Worm (Caenorhabditis elegans): ENCODE data around the gene C50B6.1.

C50B6.1 gene

DNA sequence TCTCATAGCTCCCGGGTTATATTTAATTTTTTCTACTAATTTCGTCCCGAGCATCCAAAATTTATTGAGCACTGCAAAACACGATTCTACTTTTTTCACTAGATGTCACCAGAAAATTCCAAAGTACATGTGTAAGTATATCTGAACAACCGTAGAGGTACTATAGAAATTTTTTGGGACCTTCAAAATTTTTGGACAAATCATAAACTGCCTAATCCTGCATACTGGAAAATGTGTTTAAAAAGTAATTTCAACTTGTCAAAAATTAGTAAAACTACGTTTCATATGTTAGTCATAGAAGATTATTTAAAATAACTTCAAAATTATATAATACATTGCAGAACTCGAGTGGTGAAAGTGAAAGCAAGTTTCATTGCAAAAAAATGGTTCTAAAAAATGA lies 22.2 kb upstream of the C50B6.1 start:
- TF ChIP-seq W03F9.2 (tag; optimal IDR thresholded peaks at IDR 0.05), result no peak

DNA sequence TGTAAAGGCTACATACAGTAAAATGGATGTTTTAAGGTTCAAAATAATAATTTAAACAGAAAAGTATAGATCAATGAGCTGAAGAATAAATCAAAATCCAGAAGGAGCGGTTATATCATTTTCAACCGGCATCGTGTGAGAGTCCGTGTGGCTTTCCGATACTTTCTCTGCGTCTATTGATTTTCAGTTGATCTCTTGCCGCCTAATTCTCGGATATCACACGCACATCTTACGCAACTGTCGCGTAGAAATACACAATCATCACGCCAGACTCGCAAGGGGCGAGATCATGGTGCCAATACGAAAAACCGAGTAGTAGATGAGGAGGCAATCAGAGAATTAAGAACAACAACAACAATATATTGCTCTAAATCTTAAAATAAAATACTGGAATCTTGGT lies 19.8 kb upstream of the C50B6.1 start:
- TF ChIP-seq dao-5 (tag; optimal IDR thresholded peaks at IDR 0.05), result no peak
- TF ChIP-seq W03F9.2 (tag; optimal IDR thresholded peaks at IDR 0.05), result no peak

DNA sequence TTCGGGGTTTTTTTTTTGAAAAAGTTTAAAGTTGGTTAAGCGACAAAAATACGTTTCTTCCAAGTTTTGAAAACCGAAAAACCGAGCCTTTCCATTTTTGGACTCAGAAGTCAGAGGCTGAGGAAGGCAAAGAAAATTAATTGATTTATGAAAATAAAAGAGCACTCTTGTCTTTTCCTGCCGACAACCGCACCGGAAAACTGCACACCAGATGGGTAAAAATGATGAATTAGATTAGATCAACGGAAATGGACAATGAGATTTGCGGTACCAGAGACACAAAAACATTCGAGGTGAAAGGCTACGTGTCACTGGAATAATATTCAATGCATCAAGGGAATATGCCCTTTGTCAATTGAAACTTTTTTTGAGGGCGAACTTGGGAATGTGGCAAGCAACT lies 14.2 kb upstream of the C50B6.1 start:
- TF ChIP-seq him-1 (tag; optimal IDR thresholded peaks at IDR 0.05), result no peak

DNA sequence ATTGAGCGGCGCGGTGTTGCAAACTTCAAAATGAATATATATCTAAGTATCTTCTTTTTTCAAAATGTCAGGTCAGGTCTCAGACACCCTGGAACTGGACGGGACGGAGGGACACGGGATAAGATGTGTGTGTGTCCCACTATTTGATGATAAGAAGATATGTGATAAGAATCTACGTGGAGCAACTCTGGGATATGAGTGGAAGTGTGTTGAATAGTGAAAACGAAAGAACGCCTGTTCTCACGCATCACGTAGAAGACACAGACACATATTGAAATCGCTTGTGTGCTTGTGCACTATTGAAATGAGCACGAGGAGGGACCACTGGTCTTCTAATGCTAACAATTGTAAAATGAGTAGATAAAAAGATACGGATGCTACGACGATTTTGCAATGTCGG lies 12.9 kb upstream of the C50B6.1 start, which contains the start of gene uig-1:
Gene uig-1 (minus strand): TSS at position 120 of the 400 bp plus-strand sequence.
- TF ChIP-seq W03F9.2 (tag; optimal IDR thresholded peaks at IDR 0.05), result no peak

DNA sequence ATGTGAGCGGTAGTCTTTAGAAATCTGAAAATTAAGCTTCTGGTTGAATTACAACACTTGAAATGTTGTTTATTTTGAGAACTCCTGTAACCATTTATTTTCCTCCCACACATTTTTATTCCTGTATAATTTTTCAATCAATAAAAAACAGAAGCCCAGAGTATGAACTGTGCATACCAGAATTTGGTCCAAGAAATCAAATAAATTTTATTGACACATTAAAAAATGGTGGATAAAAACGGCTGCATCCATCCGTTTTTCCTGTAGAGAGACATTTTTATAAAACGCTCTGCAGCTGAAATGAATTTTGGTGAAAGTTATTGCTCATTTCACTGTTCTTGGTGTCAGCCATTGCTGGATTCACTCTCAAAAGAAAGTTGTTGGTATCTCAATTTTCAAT lies 11.5 kb upstream of the C50B6.1 start, which contains the start of gene C26E1.1:
Gene C26E1.1 (plus strand): TSS at position 301 of the 400 bp plus-strand sequence.
- TF ChIP-seq W03F9.2 (tag; optimal IDR thresholded peaks at IDR 0.05) (no peak), dao-5 (tag; optimal IDR thresholded peaks at IDR 0.05) (no peak), him-1 (tag; optimal IDR thresholded peaks at IDR 0.05) (no peak)

DNA sequence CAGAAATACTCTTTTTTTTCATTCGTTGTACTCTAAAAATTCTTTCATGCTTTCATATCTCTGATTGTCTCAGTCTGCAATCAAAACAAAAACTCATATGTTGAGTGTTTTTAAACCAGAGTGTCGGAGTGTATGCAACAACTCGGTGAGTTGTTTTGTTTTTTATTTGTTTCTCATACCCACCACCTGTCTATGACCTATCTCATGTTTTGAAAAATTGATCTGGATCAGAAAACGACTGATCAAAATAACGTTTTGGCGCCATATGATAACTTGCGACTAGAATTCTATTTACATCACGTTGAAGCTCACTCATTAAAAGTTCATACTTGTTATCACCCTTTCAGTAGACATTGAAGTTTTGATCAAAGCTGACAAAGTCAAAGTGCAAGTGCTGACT lies 10.0 kb upstream of the C50B6.1 start:
- no peak for TF ChIP-seq him-1 (tag; optimal IDR thresholded peaks at IDR 0.05)
- no peak for TF ChIP-seq W03F9.2 (tag; optimal IDR thresholded peaks at IDR 0.05)
- TF ChIP-seq dao-5 (tag; optimal IDR thresholded peaks at IDR 0.05), result no peak

DNA sequence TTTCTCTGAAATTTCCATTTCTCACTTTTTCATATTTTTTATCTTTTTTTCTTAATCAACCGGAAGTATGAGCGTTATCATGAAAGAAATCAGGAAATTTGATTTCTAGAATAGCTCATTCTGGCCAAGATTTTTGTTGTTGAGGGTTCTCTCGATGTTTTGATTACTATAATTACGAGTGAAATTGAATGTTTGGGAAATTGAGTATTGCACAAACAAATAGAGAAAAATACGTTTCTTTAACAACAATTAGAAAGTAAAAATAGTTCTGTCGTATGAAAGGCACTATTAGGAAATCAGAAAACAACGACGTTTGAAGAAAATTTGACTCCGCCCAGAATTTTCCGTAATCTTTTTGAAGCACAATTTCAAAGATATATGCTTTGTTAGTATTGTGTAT lies 9.3 kb upstream of the C50B6.1 start:
- no peak for TF ChIP-seq dao-5 (tag; optimal IDR thresholded peaks at IDR 0.05)
- no peak for TF ChIP-seq W03F9.2 (tag; optimal IDR thresholded peaks at IDR 0.05)
- no peak for TF ChIP-seq him-1 (tag; optimal IDR thresholded peaks at IDR 0.05)

DNA sequence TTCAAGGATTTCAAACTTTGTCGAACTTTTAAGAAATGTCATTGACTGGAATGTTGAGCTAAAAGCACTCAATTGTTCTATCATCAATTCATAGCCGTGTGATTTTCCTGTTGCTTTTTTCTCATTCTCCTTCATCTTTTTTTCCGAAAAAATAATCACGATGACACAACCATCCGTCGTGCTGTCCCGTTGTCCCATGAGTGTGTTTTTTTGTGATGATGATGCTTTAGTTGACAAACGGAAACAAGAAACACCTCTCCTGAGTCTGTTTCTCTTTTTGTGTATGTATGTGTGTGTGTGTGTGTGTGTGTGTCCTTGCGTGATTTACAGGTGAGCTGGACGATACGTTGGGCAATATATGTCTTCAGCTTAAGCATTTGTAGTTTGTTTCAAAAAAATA lies 8.2 kb upstream of the C50B6.1 start:
- TF ChIP-seq dao-5 (tag; optimal IDR thresholded peaks at IDR 0.05) (no peak), him-1 (tag; optimal IDR thresholded peaks at IDR 0.05) (no peak), W03F9.2 (tag; optimal IDR thresholded peaks at IDR 0.05) (no peak)

DNA sequence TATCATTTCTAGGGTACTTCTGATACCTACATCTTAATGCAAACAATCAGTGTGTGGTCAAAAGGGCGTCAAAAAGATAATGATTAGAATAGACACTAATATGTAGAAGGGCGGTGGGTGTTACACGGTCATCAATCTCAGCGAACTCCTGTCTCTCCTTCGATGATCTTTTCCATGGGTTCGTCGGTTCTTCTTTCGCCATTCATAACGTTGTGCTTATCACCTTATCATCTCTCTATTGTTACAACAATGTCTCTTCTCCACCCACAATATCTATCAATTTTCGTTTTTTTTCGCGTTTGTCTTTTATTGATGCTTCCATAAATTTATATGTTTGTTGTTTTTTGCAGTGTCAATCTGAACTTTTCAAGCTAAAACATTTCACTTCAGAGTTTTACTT lies 7.3 kb upstream of the C50B6.1 start, which contains the start of gene ceh-79:
Gene ceh-79 (plus strand): TSS at position 391 of the 400 bp plus-strand sequence.
- TF ChIP-seq W03F9.2 (tag; optimal IDR thresholded peaks at IDR 0.05), result no peak
- no peak for TF ChIP-seq dao-5 (tag; optimal IDR thresholded peaks at IDR 0.05)
- no peak for TF ChIP-seq him-1 (tag; optimal IDR thresholded peaks at IDR 0.05)

DNA sequence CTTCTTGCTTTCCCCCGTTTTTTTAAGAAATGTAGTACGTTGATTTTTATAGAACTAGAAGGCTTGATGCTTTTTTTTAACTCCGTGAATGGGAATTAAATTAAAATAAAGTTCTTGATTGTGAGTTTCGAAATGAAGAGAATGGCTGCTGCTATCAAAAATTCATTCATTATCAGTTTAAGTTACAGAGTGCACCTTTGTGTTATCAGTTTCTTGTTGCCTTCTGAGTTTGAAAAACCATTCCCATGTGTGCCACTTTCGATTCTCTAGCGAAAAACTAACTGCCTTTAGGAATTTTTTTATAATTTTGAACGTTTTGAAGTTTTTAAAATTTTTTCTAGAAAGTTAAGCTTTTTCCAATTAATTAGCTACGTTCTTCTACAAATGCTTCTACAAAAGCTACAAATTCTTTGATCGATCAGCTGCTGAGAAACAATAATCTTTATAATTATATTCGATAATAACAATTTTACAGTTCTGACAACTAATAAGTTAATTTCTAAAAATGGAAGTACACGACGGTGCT lies 4.0 kb upstream of the C50B6.1 start, which contains the start of gene C26E1.2:
Gene C26E1.2 (plus strand): TSS at position 476 of the 526 bp plus-strand sequence.
- no peak for TF ChIP-seq him-1 (tag; optimal IDR thresholded peaks at IDR 0.05)
- TF ChIP-seq dao-5 (tag; optimal IDR thresholded peaks at IDR 0.05), result no peak
- TF ChIP-seq W03F9.2 (tag; optimal IDR thresholded peaks at IDR 0.05), result no peak

DNA sequence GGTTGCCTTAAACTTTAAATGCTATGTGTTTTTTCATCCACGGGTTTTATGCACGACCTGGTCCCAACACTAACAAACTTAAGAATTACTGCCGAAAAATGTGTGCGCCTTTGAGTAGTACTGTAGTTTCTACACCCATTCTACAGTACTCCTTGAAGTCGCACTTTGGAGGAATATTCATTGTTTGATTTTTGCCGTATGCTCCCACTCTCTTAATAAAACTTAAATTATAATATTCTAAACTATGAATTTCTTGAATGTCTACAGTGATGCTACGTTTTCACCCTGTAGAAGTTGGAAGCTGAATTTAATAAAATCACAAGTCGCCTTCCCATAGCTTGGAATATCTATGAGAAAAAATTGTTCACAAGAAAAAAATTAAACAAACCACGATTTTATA lies 1.1 kb downstream of the C50B6.1 start:
- TF ChIP-seq dao-5 (tag; optimal IDR thresholded peaks at IDR 0.05), result no peak
- TF ChIP-seq him-1 (tag; optimal IDR thresholded peaks at IDR 0.05), result no peak
- TF ChIP-seq W03F9.2 (tag; optimal IDR thresholded peaks at IDR 0.05), result no peak

DNA sequence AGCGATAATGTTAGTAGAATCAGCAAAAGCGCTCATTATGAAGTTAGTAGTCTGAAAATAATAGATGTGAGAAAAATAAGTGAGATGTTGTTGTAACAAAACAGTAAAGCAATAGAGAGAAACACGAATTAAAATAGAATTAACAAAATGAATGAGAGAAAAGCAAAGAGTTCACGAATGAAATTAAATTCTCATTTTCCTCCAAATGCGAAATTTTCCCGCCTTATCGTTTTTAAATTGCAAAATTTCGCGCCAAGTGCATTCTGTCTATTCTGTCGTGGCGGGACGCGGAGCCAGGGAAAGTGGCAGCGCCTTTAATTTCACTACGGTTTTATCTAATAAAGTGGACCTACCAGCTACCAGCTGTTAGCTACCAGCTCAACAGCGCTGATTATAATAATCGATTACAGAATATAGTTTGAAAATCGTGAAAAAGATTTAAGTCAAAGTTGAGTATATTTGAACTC lies 3.5 kb downstream of the C50B6.1 start, which contains the start of gene nasp-2:
Gene nasp-2 (minus strand): TSS at position 51 of the 467 bp plus-strand sequence.
- TF ChIP-seq W03F9.2 (tag; optimal IDR thresholded peaks at IDR 0.05) (peak; percentile 52), dao-5 (tag; optimal IDR thresholded peaks at IDR 0.05) (no peak)

DNA sequence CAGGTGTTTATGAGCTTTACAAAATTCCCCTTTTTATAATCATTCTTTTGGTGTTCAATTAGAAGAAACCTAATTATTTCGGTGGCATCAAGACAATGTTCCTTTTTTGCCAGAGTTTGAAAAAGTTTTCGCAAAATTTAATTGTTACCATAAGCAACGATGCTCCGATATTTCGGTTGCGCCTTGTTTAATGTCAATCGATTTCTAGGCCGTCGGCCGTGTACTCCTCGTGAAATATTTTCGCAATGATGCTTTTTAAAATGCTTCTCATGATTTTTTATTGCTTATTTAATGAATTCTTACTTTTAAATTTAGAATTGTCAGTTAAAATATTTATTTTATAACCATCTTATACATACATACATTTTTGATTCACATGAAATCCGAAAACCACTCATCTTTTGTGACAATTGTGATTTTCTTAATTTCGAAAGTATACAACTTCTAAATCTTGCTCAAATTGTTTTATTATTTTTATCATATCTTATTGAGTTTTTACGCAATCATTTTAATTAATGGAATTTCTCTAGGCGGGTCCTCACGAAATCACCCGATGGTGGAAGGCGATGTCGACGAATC lies 4.4 kb downstream of the C50B6.1 start, which contains the start of gene C50B6.3:
Gene C50B6.3 (plus strand): TSS at position 529 of the 579 bp plus-strand sequence.
- TF ChIP-seq him-1 (tag; optimal IDR thresholded peaks at IDR 0.05) (no peak), W03F9.2 (tag; optimal IDR thresholded peaks at IDR 0.05) (peak; percentile 78)

DNA sequence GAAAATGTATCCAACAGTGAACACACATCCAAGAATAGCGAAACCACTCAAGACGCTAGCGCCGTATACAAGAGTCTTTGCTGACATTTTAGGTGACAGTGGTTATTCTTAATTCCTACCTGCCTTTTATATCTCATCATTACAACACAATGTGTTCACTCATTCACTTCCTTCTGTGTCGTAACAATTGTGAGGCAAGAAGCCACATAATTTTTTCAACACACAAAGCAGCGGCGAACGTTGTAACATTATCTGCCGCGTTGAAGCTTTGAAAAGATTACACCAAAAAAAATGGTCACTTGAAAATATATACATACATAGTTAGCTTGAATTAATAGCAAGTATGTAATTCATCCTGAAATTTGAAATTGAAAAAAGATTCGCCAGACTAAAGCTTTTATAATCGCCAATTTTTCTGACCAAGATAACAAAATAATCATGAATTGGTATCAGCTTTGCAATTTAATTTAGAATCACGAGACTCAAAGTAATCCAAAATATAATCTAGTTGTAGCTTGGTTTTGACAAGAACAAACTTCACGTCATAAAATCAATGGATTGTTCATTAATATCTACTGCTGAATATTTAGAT lies 9.3 kb downstream of the C50B6.1 start, which contains the start of the genes col-161 and srh-18:
Gene col-161 (minus strand): TSS at position 101 of the 592 bp plus-strand sequence.
Gene srh-18 (plus strand): TSS at position 542 of the 592 bp plus-strand sequence.
- TF ChIP-seq dao-5 (tag; optimal IDR thresholded peaks at IDR 0.05) (no peak), him-1 (tag; optimal IDR thresholded peaks at IDR 0.05) (no peak), W03F9.2 (tag; optimal IDR thresholded peaks at IDR 0.05) (no peak)
